Worm (Caenorhabditis elegans) whole organism, L1 larva: Measurements from ENCODE around the gene gfat-1.

Experiments
- ces-1 ChIP-seq: fragments of 150-350 bp; optimal IDR thresholded peaks from 2 replicates; lab custom pipeline; 2014; ENCODE audit warnings: missing biosample characterization, missing genetic modification reagents, missing genetic modification characterization
- jun-1 ChIP-seq: fragments of 150-350 bp; optimal IDR thresholded peaks from 2 replicates; lab custom pipeline; 2014; ENCODE audit warnings: missing biosample characterization, missing genetic modification reagents, missing genetic modification characterization
- mdl-1 ChIP-seq, 2 experiments: fragments of 150-350 bp; optimal IDR thresholded peaks; 2 replicates each; lab custom pipeline; 2014 to 2017; ENCODE audit warnings: missing biosample characterization in 2 of 2, missing genetic modification characterization in 2 of 2, inconsistent platforms in 1 of 2
- nhr-77 ChIP-seq: fragments of 150-350 bp; optimal IDR thresholded peaks from 2 replicates; lab custom pipeline; 2014; ENCODE audit warnings: missing biosample characterization, missing genetic modification characterization
- pqm-1 ChIP-seq: sonication (generic microtip); optimal IDR thresholded peaks from 3 replicates; lab custom pipeline; 2017; ENCODE audit warnings: missing biosample characterization, missing genetic modification characterization

- TF ChIP-seq pqm-1 (tag; lab: Kevin White, UChicago) (no peak), mdl-1 (tag; optimal IDR thresholded peaks at IDR 0.05; lab: Kevin White, UChicago) (no peak), jun-1 (no peak), nhr-77 (no peak), ces-1 (GFP tag; lab: Kevin White, UChicago) (no peak)
Observed at ce11 chrII:11621576-11621975, 26.4 kb upstream of the gfat-1 start.
